Fruit fly (Drosophila melanogaster): ENCODE data around the gene CG4572.

CG4572 gene

dm6 chr3R:19820994-19821393 lies 43.2 kb downstream of the CG4572 start (continued):
- TF ChIP-seq CG32532 (GFP tag; IDR thresholded peaks at IDR 0.05): no peak
- no peak for TF ChIP-seq CG30403 (GFP tag; optimal IDR thresholded peaks at IDR 0.05)
- no peak for TF ChIP-seq Ets65A (GFP tag)
- TF ChIP-seq CG17912 (GFP tag; optimal IDR thresholded peaks at IDR 0.05): no peak
- TF ChIP-seq CG5245 (GFP tag; optimal IDR thresholded peaks at IDR 0.05): peak; percentile 7
- no peak for TF ChIP-seq CG31365 (tag; optimal IDR thresholded peaks at IDR 0.05)
- TF ChIP-seq CG6254 (GFP tag; optimal IDR thresholded peaks at IDR 0.05): no peak
- no peak for TF ChIP-seq CG34376 (GFP tag; optimal IDR thresholded peaks at IDR 0.05)
- no peak for TF ChIP-seq MTF-1 (GFP tag; optimal IDR thresholded peaks at IDR 0.05; ENCODE audit: borderline replicate concordance)
- no peak for TF ChIP-seq CG9215 (GFP tag; IDR thresholded peaks at IDR 0.05)
- TF ChIP-seq CG2889 (GFP tag; IDR thresholded peaks at IDR 0.05): no peak
- TF ChIP-seq CG10209 (GFP tag; optimal IDR thresholded peaks at IDR 0.05): no peak
- no peak for TF ChIP-seq scrt (GFP tag; optimal IDR thresholded peaks at IDR 0.05)
- TF ChIP-seq Side (GFP tag; optimal IDR thresholded peaks at IDR 0.05): no peak
- no peak for TF ChIP-seq fd96Cb (tag; optimal IDR thresholded peaks at IDR 0.05)
- TF ChIP-seq Hr78 (GFP tag; optimal IDR thresholded peaks at IDR 0.05): no peak
- TF ChIP-seq ATbp (GFP tag; optimal IDR thresholded peaks at IDR 0.05): peak; percentile 26
- TF ChIP-seq CG12236 (GFP tag; optimal IDR thresholded peaks at IDR 0.05): no peak
- TF ChIP-seq zen (tag; optimal IDR thresholded peaks at IDR 0.05): no peak
- no peak for TF ChIP-seq sens-2 (GFP tag; IDR thresholded peaks at IDR 0.05)
- TF ChIP-seq Camta (GFP tag; optimal IDR thresholded peaks at IDR 0.05): no peak
- TF ChIP-seq psq (GFP tag; optimal IDR thresholded peaks at IDR 0.05): no peak
- TF ChIP-seq Pdp1 (GFP tag; optimal IDR thresholded peaks at IDR 0.05): no peak
- TF ChIP-seq tx (GFP tag; optimal IDR thresholded peaks at IDR 0.05): no peak
- TF ChIP-seq Gug (GFP tag; IDR thresholded peaks at IDR 0.05): no peak
- no peak for TF ChIP-seq CG15514 (GFP tag; optimal IDR thresholded peaks at IDR 0.05)
- TF ChIP-seq CG12942 (GFP tag; optimal IDR thresholded peaks at IDR 0.05): no peak
- TF ChIP-seq D (optimal IDR thresholded peaks at IDR 0.05): no peak
- peak; percentile 4 for TF ChIP-seq D (GFP tag; optimal IDR thresholded peaks at IDR 0.05)
- TF ChIP-seq Hand (GFP tag; optimal IDR thresholded peaks at IDR 0.05): no peak
- no peak for TF ChIP-seq Dip3 (GFP tag; optimal IDR thresholded peaks at IDR 0.05)
- TF ChIP-seq CG18262 (tag; optimal IDR thresholded peaks at IDR 0.05): peak; percentile 39
- TF ChIP-seq tgo (GFP tag; IDR thresholded peaks at IDR 0.05): no peak
- peak; percentile 0 for TF ChIP-seq Ssrp (tag; optimal IDR thresholded peaks at IDR 0.05)
- TF ChIP-seq Scr (GFP tag; IDR thresholded peaks at IDR 0.05; ENCODE audit: partially characterized antibody): no peak
- TF ChIP-seq rib (GFP tag; IDR thresholded peaks at IDR 0.05): no peak
- TF ChIP-seq klu (GFP tag; IDR thresholded peaks at IDR 0.05): no peak
- TF ChIP-seq gcm (GFP tag; optimal IDR thresholded peaks at IDR 0.05): no peak
- TF ChIP-seq Sin3A (optimal IDR thresholded peaks at IDR 0.05): no peak
- TF ChIP-seq salm (tag; optimal IDR thresholded peaks at IDR 0.05): no peak
- no peak for TF ChIP-seq Tbp (GFP tag; optimal IDR thresholded peaks at IDR 0.05)
- TF ChIP-seq Hr51 (GFP tag; optimal IDR thresholded peaks at IDR 0.05): no peak
- TF ChIP-seq crol (GFP tag; IDR thresholded peaks at IDR 0.05): peak; percentile 38; the same call in 1 of the 2 replicates
- TF ChIP-seq dpn (GFP tag; optimal IDR thresholded peaks at IDR 0.05): no peak
- TF ChIP-seq Blimp-1 (GFP tag; optimal IDR thresholded peaks at IDR 0.05): peak; percentile 47
- TF ChIP-seq CG9437 (GFP tag; optimal IDR thresholded peaks at IDR 0.05): no peak
- TF ChIP-seq croc (GFP tag; conservative IDR thresholded peaks at IDR 0.05): no peak
